Worm (Caenorhabditis elegans) whole organism, L3 larva: ENCODE measurements around the gene dpy-18.

Experiments used
- ZK546.5 ChIP-seq: sonication (generic microtip); optimal IDR thresholded peaks from 2 replicates; lab custom pipeline; 2017; ENCODE audit warnings: missing biosample characterization, missing genetic modification characterization
- ceh-16 ChIP-seq: sonication (generic microtip); optimal IDR thresholded peaks from 2 replicates; lab custom pipeline; 2017; ENCODE audit warnings: missing biosample characterization, missing genetic modification characterization
- ceh-28 ChIP-seq: fragments of 150-350 bp; optimal IDR thresholded peaks from 2 replicates; lab custom pipeline; 2014; ENCODE audit warnings: missing biosample characterization, missing genetic modification reagents, missing genetic modification characterization
- ceh-82 ChIP-seq: fragments of 150-350 bp; optimal IDR thresholded peaks from 2 replicates; lab custom pipeline; 2014; ENCODE audit warnings: missing biosample characterization, missing genetic modification characterization
- ceh-9 ChIP-seq: sonication (generic microtip); optimal IDR thresholded peaks from 2 replicates; lab custom pipeline; 2018; ENCODE audit warnings: missing biosample characterization, missing genetic modification characterization
- daf-12 ChIP-seq: fragments of 150-350 bp; optimal IDR thresholded peaks from 2 replicates; lab custom pipeline; 2014; ENCODE audit warnings: missing biosample characterization, missing genetic modification reagents, missing genetic modification characterization
- egl-27 ChIP-seq: sonication (generic microtip); optimal IDR thresholded peaks from 4 replicates; lab custom pipeline; 2017; ENCODE audit warnings: missing biosample characterization, missing genetic modification reagents, missing genetic modification characterization
- egl-5 ChIP-seq: fragments of 150-350 bp; optimal IDR thresholded peaks from 2 replicates; lab custom pipeline; 2017; ENCODE audit warnings: missing biosample characterization, missing genetic modification reagents, missing genetic modification characterization, inconsistent platforms
- elt-1 ChIP-seq: fragments of 150-350 bp; optimal IDR thresholded peaks from 2 replicates; lab custom pipeline; 2014; ENCODE audit warnings: missing biosample characterization, missing genetic modification characterization
- elt-2 ChIP-seq: sonication (generic microtip); optimal IDR thresholded peaks from 2 replicates; lab custom pipeline; 2016; ENCODE audit warnings: missing genetic modification reagents, mild to moderate bottlenecking, missing genetic modification characterization, missing compliant biosample characterization
- elt-3 ChIP-seq, 3 experiments: fragments of 150-350 bp in 1 of 3; sonication (generic microtip) in 2 of 3; optimal IDR thresholded peaks; 2 replicates in 2 of 3; 4 replicates in 1 of 3; lab custom pipeline; 2014 to 2017; ENCODE audit warnings: missing biosample characterization in 3 of 3, missing genetic modification characterization in 3 of 3
- fkh-10 ChIP-seq: sonication (generic microtip); optimal IDR thresholded peaks from 2 replicates; lab custom pipeline; 2017; ENCODE audit warnings: missing biosample characterization, missing genetic modification reagents, missing genetic modification characterization
- fos-1 ChIP-seq: fragments of 150-350 bp; optimal IDR thresholded peaks from 2 replicates; lab custom pipeline; 2014; ENCODE audit warnings: missing biosample characterization, missing genetic modification characterization
- hmg-11 ChIP-seq: sonication (generic microtip); optimal IDR thresholded peaks from 2 replicates; lab custom pipeline; 2016; ENCODE audit warnings: missing genetic modification characterization, missing compliant biosample characterization
- jun-1 ChIP-seq: fragments of 150-350 bp; optimal IDR thresholded peaks from 2 replicates; lab custom pipeline; 2014; ENCODE audit warnings: missing biosample characterization, missing genetic modification reagents, missing genetic modification characterization
- lin-15B ChIP-seq: fragments of 150-350 bp; optimal IDR thresholded peaks from 2 replicates; lab custom pipeline; 2014; ENCODE audit warnings: missing biosample characterization, missing genetic modification characterization
- lin-39 ChIP-seq: fragments of 150-350 bp; optimal IDR thresholded peaks from 2 replicates; lab custom pipeline; 2018; ENCODE audit warnings: missing biosample characterization, missing genetic modification reagents, missing genetic modification characterization
- lsy-12 ChIP-seq: sonication (generic microtip); optimal IDR thresholded peaks from 2 replicates; lab custom pipeline; 2016; ENCODE audit warnings: mild to moderate bottlenecking, missing genetic modification characterization, missing compliant biosample characterization
- mdl-1 ChIP-seq: fragments of 150-350 bp; optimal IDR thresholded peaks from 2 replicates; lab custom pipeline; 2014; ENCODE audit warnings: missing biosample characterization, missing genetic modification characterization
- nfya-1 ChIP-seq: sonication (generic microtip); optimal IDR thresholded peaks from 2 replicates; lab custom pipeline; 2017; ENCODE audit warnings: missing genetic modification characterization, mild to moderate bottlenecking, missing compliant biosample characterization, antibody characterized with exemption, moderate library complexity; ENCODE audit not compliant: insufficient read depth
- nhr-11 ChIP-seq: fragments of 150-350 bp; optimal IDR thresholded peaks from 2 replicates; lab custom pipeline; 2014; ENCODE audit warnings: missing biosample characterization, missing genetic modification characterization
- nhr-12 ChIP-seq: fragments of 150-350 bp; optimal IDR thresholded peaks from 2 replicates; lab custom pipeline; 2014; ENCODE audit warnings: missing biosample characterization, missing genetic modification characterization
- nhr-23 ChIP-seq: fragments of 150-350 bp; optimal IDR thresholded peaks from 2 replicates; lab custom pipeline; 2014; ENCODE audit warnings: missing biosample characterization, missing genetic modification reagents, missing genetic modification characterization
- nhr-237 ChIP-seq: fragments of 150-350 bp; optimal IDR thresholded peaks from 2 replicates; lab custom pipeline; 2014; ENCODE audit warnings: missing biosample characterization, missing genetic modification characterization
- nhr-28 ChIP-seq: fragments of 150-350 bp; optimal IDR thresholded peaks from 2 replicates; lab custom pipeline; 2014; ENCODE audit warnings: missing biosample characterization, missing genetic modification characterization
- nhr-76 ChIP-seq: fragments of 150-350 bp; sonication (generic microtip); optimal IDR thresholded peaks from 5 replicates; lab custom pipeline; 2014; ENCODE audit warnings: missing biosample characterization, missing genetic modification characterization
- pha-4 ChIP-seq: fragments of 150-350 bp; optimal IDR thresholded peaks from 2 replicates; lab custom pipeline; 2014; ENCODE audit warnings: missing biosample characterization, missing genetic modification reagents, missing genetic modification characterization
- pqm-1 ChIP-seq: fragments of 150-350 bp; optimal IDR thresholded peaks from 2 replicates; lab custom pipeline; 2017; ENCODE audit warnings: missing biosample characterization, missing genetic modification characterization, inconsistent platforms
- skn-1 ChIP-seq: fragments of 150-350 bp; optimal IDR thresholded peaks from 2 replicates; lab custom pipeline; 2014; ENCODE audit warnings: missing biosample characterization, missing genetic modification characterization
- snpc-4 ChIP-seq: fragments of 150-350 bp; optimal IDR thresholded peaks from 2 replicates; lab custom pipeline; 2014; ENCODE audit warnings: missing biosample characterization, missing genetic modification characterization
- tbx-2 ChIP-seq: sonication (generic microtip); optimal IDR thresholded peaks from 2 replicates; lab custom pipeline; 2016; ENCODE audit warnings: mild to moderate bottlenecking, missing genetic modification characterization, missing compliant biosample characterization
- unc-39 ChIP-seq: sonication (generic microtip); optimal IDR thresholded peaks from 4 replicates; lab custom pipeline; 2017; ENCODE audit warnings: missing biosample characterization, missing genetic modification characterization
- unc-62 ChIP-seq: fragments of 150-350 bp; sonication (generic microtip); optimal IDR thresholded peaks from 4 replicates; lab custom pipeline; 2014; ENCODE audit warnings: missing biosample characterization, missing genetic modification reagents, missing genetic modification characterization
- zag-1 ChIP-seq: fragments of 150-350 bp; optimal IDR thresholded peaks from 2 replicates; lab custom pipeline; 2014; ENCODE audit warnings: missing biosample characterization, missing genetic modification characterization
- ztf-4 ChIP-seq: fragments of 150-350 bp; optimal IDR thresholded peaks from 2 replicates; lab custom pipeline; 2014; ENCODE audit warnings: missing biosample characterization, missing genetic modification characterization

Gene dpy-18

DNA sequence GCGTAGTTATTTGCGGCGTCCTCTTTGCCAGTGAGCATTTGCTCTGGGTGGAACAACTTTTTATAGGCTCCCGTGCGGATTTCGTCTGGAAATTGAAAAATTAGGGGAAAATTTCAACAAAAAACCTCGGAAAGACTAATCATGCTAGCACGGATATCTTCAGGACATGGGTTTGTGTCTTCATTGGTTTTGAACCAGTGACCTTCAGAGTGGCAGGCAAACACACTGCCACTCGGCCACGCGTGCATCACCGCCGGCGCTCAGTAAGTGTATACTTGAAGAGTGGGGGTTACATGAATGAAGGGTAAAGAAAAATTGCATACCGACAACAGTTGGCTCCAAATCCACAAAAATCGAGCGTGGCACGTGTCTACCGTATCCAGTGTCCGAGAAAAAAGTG lies 6.5 kb downstream of the dpy-18 start (continued):
- TF ChIP-seq lsy-12 (tag; lab: Kevin White, UChicago) (peak; percentile 69), ceh-9 (no peak)

ce11 chrIII:11366467-11366866 lies 11.3 kb downstream of the dpy-18 start, which contains the start of gene T28D6.3:
Gene T28D6.3, plus strand, starts transcription at chrIII:11366767.
- TF ChIP-seq nhr-23, result peak; percentile 30
- no peak for TF ChIP-seq jun-1 (tag; lab: Kevin White, UChicago)

DNA sequence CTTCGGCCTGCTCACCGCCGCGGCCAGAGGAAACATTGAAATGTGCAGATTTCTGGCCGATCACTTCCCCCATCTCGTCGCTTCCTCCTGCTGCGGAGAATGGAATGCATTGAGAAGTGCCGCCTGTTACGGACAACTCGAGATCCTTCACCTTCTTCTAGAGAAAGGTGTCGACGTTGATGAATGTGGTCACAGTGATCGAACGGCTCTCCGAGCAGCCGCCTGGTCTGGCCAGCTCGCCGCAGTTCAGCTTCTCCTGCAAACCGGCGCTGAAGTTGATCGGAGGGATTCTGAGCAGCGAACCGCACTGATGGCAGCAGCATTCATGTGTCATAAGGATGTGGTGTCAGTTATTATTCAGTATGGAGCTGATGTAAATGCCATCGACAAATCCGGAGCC lies 14.9 kb downstream of the dpy-18 start:
- no peak for TF ChIP-seq egl-5 (tag; lab: Kevin White, UChicago)
- TF ChIP-seq fkh-10 (GFP tag; lab: Kevin White, UChicago), result no peak
- no peak for TF ChIP-seq ceh-28 (tag; lab: Kevin White, UChicago)
- no peak for TF ChIP-seq ztf-4
- no peak for TF ChIP-seq nhr-12 (tag; lab: Kevin White, UChicago)
- no peak for TF ChIP-seq unc-39 (tag; lab: Kevin White, UChicago)

DNA sequence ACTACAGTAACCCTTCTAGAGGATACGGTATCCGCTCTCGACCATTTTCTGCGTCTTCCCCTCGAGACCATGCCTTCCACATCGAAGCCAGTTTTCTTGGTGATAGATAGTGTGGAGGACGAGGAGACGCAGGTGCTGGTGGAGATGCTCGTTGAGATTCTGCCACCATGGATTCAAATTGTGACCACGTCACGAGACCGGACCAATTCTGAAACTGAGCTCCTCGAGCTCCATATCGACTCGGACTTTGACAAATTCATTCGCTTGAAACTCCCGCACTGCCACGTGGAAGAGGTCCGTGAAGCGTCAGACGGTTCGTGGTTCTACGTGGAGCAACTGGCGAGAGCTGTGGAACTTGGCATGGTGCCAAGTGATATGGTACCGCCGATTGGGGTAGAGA lies 16.4 kb downstream of the dpy-18 start:
- no peak for TF ChIP-seq snpc-4 (tag; lab: Kevin White, UChicago)
- no peak for TF ChIP-seq nhr-11 (tag; lab: Kevin White, UChicago)
- TF ChIP-seq nhr-12 (tag; lab: Kevin White, UChicago), result no peak
- no peak for TF ChIP-seq tbx-2 (tag; lab: Kevin White, UChicago)
- no peak for TF ChIP-seq ztf-4
- TF ChIP-seq skn-1 (tag; lab: Kevin White, UChicago), result no peak
- no peak for TF ChIP-seq mdl-1
- TF ChIP-seq nhr-76 (tag; lab: Kevin White, UChicago), result no peak
- no peak for TF ChIP-seq daf-12 (tag; lab: Kevin White, UChicago)
- no peak for TF ChIP-seq zag-1 (tag; lab: Kevin White, UChicago)
- no peak for TF ChIP-seq elt-2
- no peak for TF ChIP-seq ZK546.5 (tag; lab: Kevin White, UChicago)
- no peak for TF ChIP-seq ceh-28 (tag; lab: Kevin White, UChicago)
- no peak for TF ChIP-seq elt-3 (tag; optimal IDR thresholded peaks at IDR 0.05; lab: Kevin White, UChicago)
- no peak for TF ChIP-seq ceh-16 (tag; lab: Kevin White, UChicago)
- no peak for TF ChIP-seq jun-1 (tag; lab: Kevin White, UChicago)
- TF ChIP-seq unc-39 (tag; lab: Kevin White, UChicago), result no peak
- no peak for TF ChIP-seq elt-1 (tag; lab: Kevin White, UChicago)

DNA sequence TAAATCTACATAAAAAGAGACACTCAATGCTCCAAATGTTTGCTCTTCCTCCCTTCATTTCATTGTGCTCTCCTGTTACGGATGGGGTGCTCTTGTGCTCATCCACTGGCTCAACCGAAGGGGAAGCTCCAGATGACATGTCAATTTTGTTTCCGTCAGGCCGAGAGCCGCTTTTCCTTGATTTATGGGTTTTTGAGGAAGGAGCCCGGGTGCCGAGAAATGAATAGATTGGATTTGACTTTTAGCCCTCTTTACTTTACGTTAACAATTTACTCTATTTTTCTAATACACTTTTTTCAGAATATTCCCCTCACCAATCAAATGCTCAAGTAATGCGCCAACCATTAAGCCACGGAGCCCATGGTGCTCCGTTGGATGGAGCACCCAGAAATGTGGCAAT lies 17.6 kb downstream of the dpy-18 start, which contains the start of gene T28D6.4:
Gene T28D6.4 (plus strand): TSS at position 301 of the 400 bp plus-strand sequence.
- TF ChIP-seq lin-39 (tag; lab: Kevin White, UChicago) (peak; percentile 4), nhr-28 (tag; lab: Kevin White, UChicago) (no peak)

DNA sequence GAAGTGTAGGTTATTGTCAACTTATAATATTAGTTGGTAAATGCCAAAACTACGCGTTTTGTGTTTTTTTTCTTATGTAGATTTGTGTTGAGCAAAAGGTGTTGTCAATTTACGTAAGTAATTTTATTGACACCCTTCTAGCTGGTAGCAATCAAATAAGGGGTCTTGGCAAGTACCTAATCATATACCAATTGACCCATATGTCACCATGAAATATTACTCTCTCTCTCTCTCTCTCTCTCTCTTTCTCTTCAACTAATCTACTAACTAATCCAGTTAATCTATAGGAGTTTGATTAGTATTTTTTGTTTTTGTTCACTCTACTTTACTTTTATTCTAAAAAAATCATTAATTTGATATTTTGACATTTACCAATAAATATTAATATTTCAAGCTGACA lies 18.4 kb downstream of the dpy-18 start:
- TF ChIP-seq lin-15B (tag; lab: Kevin White, UChicago), result no peak
- TF ChIP-seq nfya-1 (tag; lab: Kevin White, UChicago), result no peak
- no peak for TF ChIP-seq elt-1 (tag; lab: Kevin White, UChicago)
- TF ChIP-seq ztf-4, result no peak
- no peak for TF ChIP-seq ceh-28 (tag; lab: Kevin White, UChicago)

ce11 chrIII:11358273-11358672 lies 19.5 kb downstream of the dpy-18 start:
- TF ChIP-seq fos-1 (tag; lab: Kevin White, UChicago), result no peak
- no peak for TF ChIP-seq ceh-28 (tag; lab: Kevin White, UChicago)
- TF ChIP-seq jun-1 (tag; lab: Kevin White, UChicago), result no peak
- TF ChIP-seq fkh-10 (GFP tag; lab: Kevin White, UChicago), result no peak

- TF ChIP-seq nfya-1 (tag; lab: Kevin White, UChicago) (peak; percentile 2), ZK546.5 (tag; lab: Kevin White, UChicago) (no peak), nhr-23 (peak; percentile 21), elt-1 (tag; lab: Kevin White, UChicago) (no peak), unc-62 (GFP tag; lab: Kevin White, UChicago) (no peak), nhr-11 (tag; lab: Kevin White, UChicago) (no peak), egl-27 (no peak), ztf-4 (no peak), egl-5 (tag; lab: Kevin White, UChicago) (no peak), pha-4 (tag; lab: Kevin White, UChicago) (peak; percentile 28), hmg-11 (tag; lab: Kevin White, UChicago) (peak; percentile 17), ceh-28 (tag; lab: Kevin White, UChicago) (no peak), pqm-1 (peak; percentile 9), elt-2 (peak; percentile 58), ceh-9 (no peak), tbx-2 (tag; lab: Kevin White, UChicago) (no peak), lin-15B (tag; lab: Kevin White, UChicago) (no peak), nhr-237 (tag; lab: Kevin White, UChicago) (no peak), jun-1 (tag; lab: Kevin White, UChicago) (no peak), nhr-76 (tag; lab: Kevin White, UChicago) (no peak), ceh-82 (no peak), nhr-28 (tag; lab: Kevin White, UChicago) (no peak), mdl-1 (no peak)
Observed at ce11 chrIII:11357418-11357817, 20.4 kb downstream of the dpy-18 start.
